Worm (Caenorhabditis elegans) whole organism, young adult: ENCODE data around the gene sgo-1.
A peak's percentile ranks its signal among the peaks of the same experiment; 100 is the strongest.

ENCODE experiments used
- B0019.2 ChIP-seq: fragments of 200-800 bp; sonication (Bioruptor generic); conservative IDR thresholded peaks from 2 replicates; pipeline ENCODE4 v1.3.6; 2022; ENCODE audit warnings: missing genetic modification reagents, missing genetic modification characterization, missing compliant biosample characterization
- C17E4.6 ChIP-seq: fragments of 200-800 bp; sonication (Bioruptor generic); IDR thresholded peaks from 2 replicates; pipeline ENCODE4 v1.3.6; 2022; ENCODE audit warnings: missing genetic modification reagents, missing genetic modification characterization, missing compliant biosample characterization
- F23B12.7 ChIP-seq: sonication (generic microtip); optimal IDR thresholded peaks from 2 replicates; lab custom pipeline; 2017; ENCODE audit warnings: missing genetic modification characterization, mild to moderate bottlenecking, missing compliant biosample characterization, antibody characterized with exemption, moderate library complexity; ENCODE audit not compliant: insufficient read depth
- F33H1.4 ChIP-seq: fragments of 200-800 bp; sonication (Bioruptor generic); IDR thresholded peaks from 2 replicates; pipeline ENCODE4 v1.3.6; 2022; ENCODE audit warnings: missing genetic modification reagents, missing genetic modification characterization, missing compliant biosample characterization
- F37B4.10 ChIP-seq: fragments of 200-800 bp; sonication (Bioruptor generic); IDR thresholded peaks from 2 replicates; pipeline ENCODE4 v1.3.6; 2022; ENCODE audit warnings: missing genetic modification characterization, missing compliant biosample characterization
- F49E8.2 ChIP-seq: sonication (generic microtip); optimal IDR thresholded peaks from 3 replicates; lab custom pipeline; 2017; ENCODE audit warnings: missing genetic modification characterization, mild to moderate bottlenecking, missing compliant biosample characterization, antibody characterized with exemption, moderate library complexity; ENCODE audit not compliant: insufficient read depth
- F55B11.4 ChIP-seq: sonication (generic microtip); optimal IDR thresholded peaks from 2 replicates; lab custom pipeline; 2016; ENCODE audit warnings: missing compliant biosample characterization, missing genetic modification characterization, borderline replicate concordance; ENCODE audit not compliant: insufficient read depth
- F57C9.4 ChIP-seq: sonication (generic microtip); optimal IDR thresholded peaks from 2 replicates; lab custom pipeline; 2017; ENCODE audit warnings: mild to moderate bottlenecking, missing genetic modification characterization, missing compliant biosample characterization
- Y67H2A.10 ChIP-seq: fragments of 200-800 bp; sonication (Bioruptor generic); conservative IDR thresholded peaks from 2 replicates; pipeline ENCODE4 v1.3.6; 2022; ENCODE audit warnings: missing genetic modification reagents, missing genetic modification characterization, missing compliant biosample characterization
- ZK185.1 ChIP-seq: sonication (generic microtip); optimal IDR thresholded peaks from 2 replicates; lab custom pipeline; 2016; ENCODE audit warnings: mild to moderate bottlenecking, missing genetic modification characterization, missing compliant biosample characterization; ENCODE audit not compliant: poor library complexity, severe bottlenecking
- attf-3 ChIP-seq: fragments of 200-800 bp; sonication (Bioruptor generic); conservative IDR thresholded peaks from 2 replicates; pipeline ENCODE4 v1.3.6; 2022; ENCODE audit warnings: missing genetic modification reagents, missing genetic modification characterization, missing compliant biosample characterization
- attf-5 ChIP-seq: fragments of 200-800 bp; sonication (Bioruptor generic); optimal IDR thresholded peaks from 2 replicates; lab custom pipeline; 2018; ENCODE audit warnings: mild to moderate bottlenecking, missing genetic modification characterization, missing compliant biosample characterization
- attf-6 ChIP-seq: fragments of 200-800 bp; sonication (Bioruptor generic); IDR thresholded peaks from 2 replicates; pipeline ENCODE4 v1.3.6; 2022; ENCODE audit warnings: missing genetic modification reagents, missing genetic modification characterization, missing compliant biosample characterization
- cebp-1 ChIP-seq, 2 experiments: fragments of 200-800 bp in 1 of 2; sonication (Bioruptor generic) in 1 of 2; sonication (generic microtip) in 1 of 2; IDR thresholded peaks in 1 of 2; optimal IDR thresholded peaks in 1 of 2; 2 replicates each; pipeline versions ENCODE4 v1.3.6 to Lab custom; 2017 to 2022; ENCODE audit warnings: missing compliant biosample characterization in 2 of 2, missing genetic modification characterization in 2 of 2, mild to moderate bottlenecking in 1 of 2, missing genetic modification reagents in 1 of 2, moderate library complexity in 1 of 2
- dox-1 ChIP-seq: fragments of 200-800 bp; sonication (Bioruptor generic); IDR thresholded peaks from 2 replicates; pipeline ENCODE4 v1.3.6; 2022; ENCODE audit warnings: missing genetic modification reagents, missing genetic modification characterization, missing compliant biosample characterization
- dpl-1 ChIP-seq: fragments of 150-350 bp; optimal IDR thresholded peaks from 2 replicates; lab custom pipeline; 2014; ENCODE audit warnings: missing biosample characterization, missing genetic modification reagents, missing genetic modification characterization
- hrde-1 ChIP-seq: sonication (generic microtip); optimal IDR thresholded peaks from 2 replicates; lab custom pipeline; 2016; ENCODE audit warnings: missing genetic modification characterization, mild to moderate bottlenecking, missing compliant biosample characterization, moderate library complexity, missing genotype, missing genetic modification reagents, borderline replicate concordance
- let-526 ChIP-seq: fragments of 200-800 bp; sonication (Bioruptor generic); IDR thresholded peaks from 2 replicates; pipeline ENCODE4 v1.3.6; 2022; ENCODE audit warnings: missing genetic modification reagents, missing genetic modification characterization, missing compliant biosample characterization
- lin-40 ChIP-seq: sonication (generic microtip); optimal IDR thresholded peaks from 2 replicates; lab custom pipeline; 2016; ENCODE audit warnings: missing genetic modification characterization, mild to moderate bottlenecking, missing compliant biosample characterization, missing genotype, missing genetic modification reagents
- lsl-1 ChIP-seq: fragments of 200-800 bp; sonication (Bioruptor generic); optimal IDR thresholded peaks from 2 replicates; lab custom pipeline; 2018; ENCODE audit warnings: mild to moderate bottlenecking, missing genetic modification characterization, moderate library complexity, missing compliant biosample characterization
- madf-3 ChIP-seq: fragments of 200-800 bp; sonication (Bioruptor generic); IDR thresholded peaks from 2 replicates; pipeline ENCODE4 v1.3.6; 2022; ENCODE audit warnings: missing genetic modification reagents, missing genetic modification characterization, missing compliant biosample characterization
- madf-8 ChIP-seq: fragments of 200-800 bp; sonication (Bioruptor generic); conservative IDR thresholded peaks from 2 replicates; pipeline ENCODE4 v1.3.6; 2022; ENCODE audit warnings: missing genetic modification reagents, missing genetic modification characterization, missing compliant biosample characterization
- mcd-1 ChIP-seq: fragments of 200-800 bp; sonication (Bioruptor generic); IDR thresholded peaks from 2 replicates; pipeline ENCODE4 v1.3.6; 2022; ENCODE audit warnings: missing genetic modification reagents, missing genetic modification characterization, missing compliant biosample characterization
- mel-28 ChIP-seq: sonication (generic microtip); optimal IDR thresholded peaks from 2 replicates; lab custom pipeline; 2016; ENCODE audit warnings: borderline replicate concordance, mild to moderate bottlenecking, missing genetic modification characterization, missing compliant biosample characterization
- nfya-1 ChIP-seq: sonication (generic microtip); optimal IDR thresholded peaks from 2 replicates; lab custom pipeline; 2017; ENCODE audit warnings: antibody characterized with exemption, missing compliant biosample characterization, missing genetic modification characterization, borderline replicate concordance; ENCODE audit not compliant: insufficient read depth
- nfyb-1 ChIP-seq: fragments of 200-800 bp; sonication (Bioruptor generic); IDR thresholded peaks from 2 replicates; pipeline ENCODE4 v1.3.6; 2022; ENCODE audit warnings: missing genetic modification reagents, missing genetic modification characterization, missing compliant biosample characterization
- pha-4 ChIP-seq: fragments of 150-350 bp; sonication (generic microtip); optimal IDR thresholded peaks from 2 replicates; lab custom pipeline; 2014; ENCODE audit warnings: missing biosample characterization, missing genetic modification reagents, missing genetic modification characterization
- repo-1 ChIP-seq: sonication (generic microtip); optimal IDR thresholded peaks from 2 replicates; lab custom pipeline; 2017; ENCODE audit warnings: mild to moderate bottlenecking, missing genetic modification characterization, missing compliant biosample characterization
- rpc-1 ChIP-seq, 2 experiments: fragments of 150-350 bp in 1 of 2; sonication (generic microtip) in 1 of 2; optimal IDR thresholded peaks; 2 replicates each; lab custom pipeline; 2014 to 2018; ENCODE audit warnings: missing biosample characterization in 1 of 2, missing genetic modification characterization in 1 of 2, missing genetic modification reagents in 1 of 2, missing genotype in 1 of 2
- snpc-1.3 ChIP-seq: sonication (generic microtip); optimal IDR thresholded peaks from 2 replicates; lab custom pipeline; 2017; ENCODE audit warnings: missing genetic modification characterization, mild to moderate bottlenecking, missing compliant biosample characterization, antibody characterized with exemption, moderate library complexity, missing genotype, missing genetic modification reagents; ENCODE audit not compliant: insufficient read depth
- tbp1 ChIP-seq: fragments of 200-800 bp; sonication (Bioruptor generic); optimal IDR thresholded peaks from 2 replicates; lab custom pipeline; 2018; ENCODE audit warnings: mild to moderate bottlenecking, missing genetic modification characterization, missing compliant biosample characterization
- tbx-9 ChIP-seq: sonication (generic microtip); optimal IDR thresholded peaks from 2 replicates; lab custom pipeline; 2016; ENCODE audit warnings: borderline replicate concordance, missing genetic modification characterization, inconsistent platforms, missing compliant biosample characterization
- unc-130 ChIP-seq: sonication (generic microtip); optimal IDR thresholded peaks from 2 replicates; lab custom pipeline; 2016; ENCODE audit warnings: missing genetic modification reagents, missing genetic modification characterization, missing compliant biosample characterization
- xnd-1 ChIP-seq: sonication (generic microtip); optimal IDR thresholded peaks from 2 replicates; lab custom pipeline; 2016; ENCODE audit warnings: missing genotype, missing genetic modification reagents, missing genetic modification characterization, missing compliant biosample characterization
- zfh-2 ChIP-seq: fragments of 200-800 bp; sonication (Bioruptor generic); conservative IDR thresholded peaks from 2 replicates; pipeline ENCODE4 v1.3.6; 2022; ENCODE audit warnings: missing genetic modification reagents, missing genetic modification characterization, missing compliant biosample characterization
- ztf-18 ChIP-seq: sonication (generic microtip); optimal IDR thresholded peaks from 2 replicates; lab custom pipeline; 2016; ENCODE audit warnings: missing genotype, mild to moderate bottlenecking, missing genetic modification characterization, missing compliant biosample characterization

Gene sgo-1

ce11 chrIV:7790801-7791588 lies 5.3 kb downstream of the sgo-1 start, which contains the start of gene rsp-6 (continued):
- TF ChIP-seq snpc-1.3 (peak; percentile 80), C17E4.6 (GFP tag; lab: Robert Waterston, UW) (peak; percentile 43; the same call in 1 of the 2 replicates), mel-28 (tag; lab: Kevin White, UChicago) (no peak), Y67H2A.10 (GFP tag; lab: Robert Waterston, UW) (peak; percentile 18; the same call in 1 of the 2 replicates), nfyb-1 (GFP tag; lab: Robert Waterston, UW) (peak; percentile 77), attf-6 (GFP tag; lab: Robert Waterston, UW) (no peak; the same call in 1 of the 2 replicates), F49E8.2 (tag; lab: Kevin White, UChicago) (peak; percentile 83), B0019.2 (GFP tag; lab: Robert Waterston, UW) (peak; percentile 77), tbx-9 (tag; lab: Kevin White, UChicago) (no peak), F33H1.4 (GFP tag; lab: Robert Waterston, UW) (peak; percentile 94), lsl-1 (GFP tag; lab: Kevin White, UChicago) (peak; percentile 96), ztf-18 (tag; lab: Kevin White, UChicago) (peak; percentile 27), F23B12.7 (peak; percentile 81), repo-1 (tag; lab: Kevin White, UChicago) (no peak), F37B4.10 (no peak), ZK185.1 (tag; lab: Kevin White, UChicago) (peak; percentile 82), unc-130 (peak; percentile 66), dox-1 (peak; percentile 84), attf-5 (GFP tag; lab: Kevin White, UChicago) (peak; percentile 59), rpc-1 (optimal IDR thresholded peaks at IDR 0.05; lab: Kevin White, UChicago) (no peak), rpc-1 (tag; optimal IDR thresholded peaks at IDR 0.05; lab: Kevin White, UChicago) (no peak), zfh-2 (no peak), xnd-1 (tag; lab: Kevin White, UChicago) (peak; percentile 78), lin-40 (tag; lab: Kevin White, UChicago) (peak; percentile 63), F57C9.4 (tag; lab: Kevin White, UChicago) (no peak), pha-4 (tag; lab: Kevin White, UChicago) (peak; percentile 13), hrde-1 (no peak), nfya-1 (tag; lab: Kevin White, UChicago) (no peak), tbp1 (GFP tag; lab: Kevin White, UChicago) (peak; percentile 58), let-526 (GFP tag; lab: Robert Waterston, UW) (0 out of 2 replicates have a peak, but pooled peaks have one; percentile 70), madf-8 (peak; percentile 81), F55B11.4 (tag; lab: Kevin White, UChicago) (no peak)

- peak; percentile 57; the same call in 1 of the 2 replicates for TF ChIP-seq madf-3 (GFP tag; lab: Robert Waterston, UW)
- peak; percentile 7; the same call in 1 of the 2 replicates for TF ChIP-seq mcd-1 (GFP tag; lab: Robert Waterston, UW)
- TF ChIP-seq dpl-1 (GFP tag; lab: Kevin White, UChicago) = no peak
- TF ChIP-seq madf-8 = 0 out of 2 replicates have a peak, but pooled peaks have one; percentile 12
- no peak for TF ChIP-seq attf-3 (GFP tag; lab: Robert Waterston, UW)
- no peak for TF ChIP-seq cebp-1 (GFP tag; IDR thresholded peaks at IDR 0.05; lab: Robert Waterston, UW)
- no peak for TF ChIP-seq cebp-1 (tag; optimal IDR thresholded peaks at IDR 0.05; lab: Kevin White, UChicago)
- TF ChIP-seq let-526 (GFP tag; lab: Robert Waterston, UW) = 0 out of 2 replicates have a peak, but pooled peaks have one; percentile 47
- peak; percentile 36; the same call in 1 of the 2 replicates for TF ChIP-seq zfh-2
- TF ChIP-seq, all 124 proteins: peak for 5
Measured at ce11 chrIV:7790151-7790691, 6.1 kb downstream of the sgo-1 start.
